Fruit fly (Drosophila melanogaster) whole organism, embryonic: ENCODE measurements around the gene CG31122.

Source experiments
- Adf1 ChIP-seq: fragments of 200-800 bp; sonication (Bioruptor generic); IDR thresholded peaks from 2 replicates; pipeline ENCODE4 v1.3.6; 2022; ENCODE audit warnings: missing biosample characterization, missing genetic modification characterization
- B-H2 ChIP-seq: fragments of 200-800 bp; sonication (Bioruptor generic); optimal IDR thresholded peaks from 2 replicates; lab custom pipeline; 2018; ENCODE audit warnings: missing biosample characterization, mild to moderate bottlenecking, missing genetic modification characterization
- CG10274 ChIP-seq: fragments of 200-800 bp; sonication (Bioruptor generic); optimal IDR thresholded peaks from 3 replicates; lab custom pipeline; 2017; ENCODE audit warnings: missing biosample characterization, mild to moderate bottlenecking, missing genetic modification characterization
- CG10543 ChIP-seq: fragments of 200-800 bp; sonication (Bioruptor generic); optimal IDR thresholded peaks from 3 replicates; lab custom pipeline; 2017; ENCODE audit warnings: missing biosample characterization, mild to moderate bottlenecking, missing genetic modification characterization, moderate library complexity
- CG13894 ChIP-seq: fragments of 200-800 bp; sonication (Bioruptor generic); optimal IDR thresholded peaks from 3 replicates; lab custom pipeline; 2018; ENCODE audit warnings: missing biosample characterization, mild to moderate bottlenecking, missing genetic modification characterization, moderate library complexity
- CG14014 ChIP-seq: fragments of 200-800 bp; sonication (Bioruptor generic); IDR thresholded peaks from 2 replicates; pipeline ENCODE4 v1.3.6; 2022; ENCODE audit warnings: missing biosample characterization, missing genetic modification characterization
- CG15479 ChIP-seq: fragments of 200-800 bp; sonication (Bioruptor generic); optimal IDR thresholded peaks from 3 replicates; lab custom pipeline; 2019; ENCODE audit warnings: missing biosample characterization, mild to moderate bottlenecking, missing genetic modification characterization, moderate library complexity
- CG16813 ChIP-seq: fragments of 200-800 bp; sonication (Bioruptor generic); IDR thresholded peaks from 3 replicates; pipeline ENCODE4 v1.3.6; 2022; ENCODE audit warnings: missing biosample characterization, missing genetic modification characterization; ENCODE audit not compliant: partially characterized antibody
- CG18619 ChIP-seq: fragments of 200-800 bp; sonication (Bioruptor generic); optimal IDR thresholded peaks from 3 replicates; lab custom pipeline; 2017; ENCODE audit warnings: missing biosample characterization, mild to moderate bottlenecking, missing genetic modification characterization
- CG2889 ChIP-seq: fragments of 200-800 bp; sonication (Bioruptor generic); IDR thresholded peaks from 3 replicates; pipeline ENCODE4 v1.3.6; 2022; ENCODE audit warnings: missing biosample characterization, missing genetic modification characterization
- CG30403 ChIP-seq: fragments of 200-800 bp; sonication (Bioruptor generic); optimal IDR thresholded peaks from 3 replicates; lab custom pipeline; 2016; ENCODE audit warnings: missing biosample characterization, missing genetic modification characterization
- CG3281 ChIP-seq: fragments of 200-800 bp; sonication (Bioruptor generic); optimal IDR thresholded peaks from 3 replicates; lab custom pipeline; 2017; ENCODE audit warnings: missing biosample characterization, mild to moderate bottlenecking, missing genetic modification characterization
- CG3838 ChIP-seq: fragments of 200-800 bp; sonication (Bioruptor generic); optimal IDR thresholded peaks from 3 replicates; lab custom pipeline; 2016; ENCODE audit warnings: missing biosample characterization, missing genetic modification characterization
- CG4360 ChIP-seq: fragments of 200-800 bp; sonication (Bioruptor generic); IDR thresholded peaks from 2 replicates; pipeline ENCODE4 v1.3.6; 2022; ENCODE audit warnings: missing biosample characterization, missing genetic modification characterization
- CG5953 ChIP-seq: fragments of 200-800 bp; sonication (Bioruptor generic); IDR thresholded peaks from 2 replicates; pipeline ENCODE4 v1.3.6; 2022; ENCODE audit warnings: missing biosample characterization, missing genetic modification characterization
- CG6654 ChIP-seq: fragments of 200-800 bp; sonication (Bioruptor generic); optimal IDR thresholded peaks from 2 replicates; lab custom pipeline; 2017; ENCODE audit warnings: missing biosample characterization, mild to moderate bottlenecking, missing genetic modification characterization
- CG6813 ChIP-seq: fragments of 200-800 bp; sonication (Bioruptor generic); optimal IDR thresholded peaks from 2 replicates; lab custom pipeline; 2017; ENCODE audit warnings: missing biosample characterization, missing genetic modification characterization, mild to moderate bottlenecking, moderate library complexity, missing genetic modification reagents
- CG7786 ChIP-seq: fragments of 200-800 bp; sonication (Bioruptor generic); optimal IDR thresholded peaks from 2 replicates; lab custom pipeline; 2016; ENCODE audit warnings: missing biosample characterization, missing genetic modification characterization
- CG8290 ChIP-seq, 3 experiments: fragments of 200-800 bp; sonication (Bioruptor generic); optimal IDR thresholded peaks; 2 replicates each; lab custom pipeline; 2016 to 2019; ENCODE audit warnings: missing biosample characterization in 3 of 3, missing genetic modification characterization in 3 of 3, mild to moderate bottlenecking in 2 of 3, moderate library complexity in 1 of 3
- CG8765 ChIP-seq: fragments of 200-800 bp; sonication (Bioruptor generic); IDR thresholded peaks from 2 replicates; pipeline ENCODE4 v1.3.6; 2022; ENCODE audit warnings: missing biosample characterization, missing genetic modification characterization
- CG9609 ChIP-seq: fragments of 200-800 bp; sonication (Bioruptor generic); optimal IDR thresholded peaks from 3 replicates; lab custom pipeline; 2016; ENCODE audit warnings: missing biosample characterization, missing genetic modification characterization
- CG9876 ChIP-seq: fragments of 200-800 bp; sonication (Bioruptor generic); optimal IDR thresholded peaks from 2 replicates; lab custom pipeline; 2016; ENCODE audit warnings: missing biosample characterization, missing genetic modification characterization
- Chrac-16 ChIP-seq: fragments of 200-800 bp; sonication (Bioruptor generic); optimal IDR thresholded peaks from 3 replicates; lab custom pipeline; 2016; ENCODE audit warnings: missing biosample characterization, missing genetic modification characterization
- D19A ChIP-seq: fragments of 200-800 bp; optimal IDR thresholded peaks from 3 replicates; lab custom pipeline; 2019; ENCODE audit warnings: missing biosample characterization, mild to moderate bottlenecking, missing genetic modification characterization, moderate library complexity
- Deaf1 ChIP-seq: fragments of 200-800 bp; optimal IDR thresholded peaks from 3 replicates; lab custom pipeline; 2019; ENCODE audit warnings: missing biosample characterization, mild to moderate bottlenecking, missing genetic modification characterization, moderate library complexity
- Fer2 ChIP-seq: fragments of 200-800 bp; sonication (Bioruptor generic); optimal IDR thresholded peaks from 2 replicates; lab custom pipeline; 2018; ENCODE audit warnings: missing biosample characterization, mild to moderate bottlenecking, missing genetic modification characterization, moderate library complexity
- MESR4 ChIP-seq: fragments of 200-800 bp; sonication (Bioruptor generic); optimal IDR thresholded peaks from 2 replicates; lab custom pipeline; 2018; ENCODE audit warnings: missing biosample characterization, mild to moderate bottlenecking, missing genetic modification characterization, moderate library complexity
- Oli ChIP-seq: fragments of 200-800 bp; sonication (Bioruptor generic); optimal IDR thresholded peaks from 2 replicates; lab custom pipeline; 2018; ENCODE audit warnings: missing biosample characterization, mild to moderate bottlenecking, missing genetic modification characterization, moderate library complexity
- Optix ChIP-seq: fragments of 200-800 bp; sonication (Bioruptor generic); IDR thresholded peaks from 3 replicates; pipeline ENCODE4 v1.3.6; 2022; ENCODE audit warnings: missing biosample characterization, missing genetic modification characterization
- Sox100B ChIP-seq: fragments of 200-800 bp; sonication (Bioruptor generic); optimal IDR thresholded peaks from 3 replicates; lab custom pipeline; 2018; ENCODE audit warnings: missing biosample characterization, mild to moderate bottlenecking, missing genetic modification characterization
- Spps ChIP-seq: fragments of 200-800 bp; sonication (Bioruptor generic); optimal IDR thresholded peaks from 2 replicates; lab custom pipeline; 2018; ENCODE audit warnings: missing biosample characterization, mild to moderate bottlenecking, missing genetic modification characterization
- ac ChIP-seq: fragments of 200-800 bp; sonication (Bioruptor generic); optimal IDR thresholded peaks from 3 replicates; lab custom pipeline; 2017; ENCODE audit warnings: missing biosample characterization, mild to moderate bottlenecking, missing genetic modification characterization
- bowl ChIP-seq: fragments of 200-800 bp; sonication (Bioruptor generic); IDR thresholded peaks from 2 replicates; pipeline ENCODE4 v1.3.6; 2022; ENCODE audit warnings: missing biosample characterization, missing genetic modification characterization
- chif ChIP-seq, 2 experiments: fragments of 200-800 bp; sonication (Bioruptor generic); optimal IDR thresholded peaks; 3 replicates each; lab custom pipeline; 2016; ENCODE audit warnings: missing biosample characterization in 2 of 2, missing genetic modification characterization in 2 of 2
- crol ChIP-seq: fragments of 200-800 bp; sonication (Bioruptor generic); IDR thresholded peaks from 2 replicates; pipeline ENCODE4 v1.3.6; 2022; ENCODE audit warnings: missing biosample characterization, missing genetic modification characterization
- da ChIP-seq: fragments of 200-800 bp; sonication (Bioruptor generic); optimal IDR thresholded peaks from 2 replicates; lab custom pipeline; 2016; ENCODE audit warnings: missing biosample characterization, missing genetic modification characterization
- dan ChIP-seq: fragments of 200-800 bp; sonication (Bioruptor generic); IDR thresholded peaks from 2 replicates; pipeline ENCODE4 v1.3.6; 2022; ENCODE audit warnings: missing biosample characterization, missing genetic modification characterization
- dimm ChIP-seq: fragments of 200-800 bp; sonication (Bioruptor generic); IDR thresholded peaks from 2 replicates; pipeline ENCODE4 v1.3.6; 2022; ENCODE audit warnings: missing biosample characterization, missing genetic modification characterization
- esg ChIP-seq: fragments of 200-800 bp; sonication (Bioruptor generic); conservative IDR thresholded peaks from 2 replicates; pipeline ENCODE4 v1.3.6; 2022; ENCODE audit warnings: missing biosample characterization, missing genetic modification characterization
- gcm2 ChIP-seq: fragments of 200-800 bp; sonication (Bioruptor generic); optimal IDR thresholded peaks from 2 replicates; lab custom pipeline; 2016; ENCODE audit warnings: missing biosample characterization, missing genetic modification characterization
- insv ChIP-seq, 2 experiments: fragments of 200-800 bp; sonication (Bioruptor generic); optimal IDR thresholded peaks; 3 replicates each; lab custom pipeline; 2016 to 2018; ENCODE audit warnings: missing biosample characterization in 2 of 2, missing genetic modification characterization in 2 of 2
- pan ChIP-seq, 4 experiments: fragments of >200 bp in 3 of 4; fragments of 200-800 bp in 1 of 4; sonication (Bioruptor generic) in 1 of 4; optimal IDR thresholded peaks in 3 of 4; IDR thresholded peaks in 1 of 4; 2 replicates each; pipeline versions ENCODE4 v1.3.6 to Lab custom; 2017 to 2022; ENCODE audit warnings: missing biosample characterization in 2 of 4, missing genetic modification characterization in 2 of 4, mixed read lengths in 1 of 4
- prd ChIP-seq, 3 experiments: fragments of >200 bp in 2 of 3; fragments of 200-800 bp in 1 of 3; sonication (Bioruptor generic) in 1 of 3; optimal IDR thresholded peaks in 2 of 3; IDR thresholded peaks in 1 of 3; 2 replicates in 2 of 3; 3 replicates in 1 of 3; pipeline versions ENCODE4 v1.3.6 to Lab custom; 2017 to 2022; ENCODE audit warnings: missing biosample characterization in 1 of 3, missing genetic modification characterization in 1 of 3
- ro ChIP-seq: fragments of 200-800 bp; sonication (Bioruptor generic); IDR thresholded peaks from 2 replicates; pipeline ENCODE4 v1.3.6; 2022; ENCODE audit warnings: missing biosample characterization, missing genetic modification characterization
- sisA ChIP-seq: fragments of 200-800 bp; sonication (Bioruptor generic); IDR thresholded peaks from 2 replicates; pipeline ENCODE4 v1.3.6; 2022; ENCODE audit warnings: missing biosample characterization, missing genetic modification characterization
- tll ChIP-seq, 2 experiments: fragments of 200-800 bp in 1 of 2; fragments of >200 bp in 1 of 2; sonication (Bioruptor generic) in 1 of 2; optimal IDR thresholded peaks; 2 replicates each; lab custom pipeline; 2017 to 2019; ENCODE audit warnings: missing biosample characterization in 2 of 2, missing genetic modification characterization in 2 of 2, mild to moderate bottlenecking in 1 of 2, moderate library complexity in 1 of 2
- toy ChIP-seq: fragments of 200-800 bp; sonication (Bioruptor generic); IDR thresholded peaks from 2 replicates; pipeline ENCODE4 v1.3.6; 2022; ENCODE audit warnings: missing biosample characterization, missing genetic modification characterization
- unpg ChIP-seq: fragments of 200-800 bp; sonication (Bioruptor generic); optimal IDR thresholded peaks from 3 replicates; lab custom pipeline; 2018; ENCODE audit warnings: missing biosample characterization, mild to moderate bottlenecking, missing genetic modification characterization, moderate library complexity
- wdn ChIP-seq: fragments of 200-800 bp; sonication (Bioruptor generic); IDR thresholded peaks from 2 replicates; pipeline ENCODE4 v1.3.6; 2022; ENCODE audit warnings: missing biosample characterization, missing genetic modification characterization
- zen2 ChIP-seq: fragments of 200-800 bp; sonication (Bioruptor generic); IDR thresholded peaks from 3 replicates; pipeline ENCODE4 v1.3.6; 2022; ENCODE audit warnings: missing biosample characterization, missing genetic modification characterization; ENCODE audit not compliant: partially characterized antibody

Gene CG31122

DNA sequence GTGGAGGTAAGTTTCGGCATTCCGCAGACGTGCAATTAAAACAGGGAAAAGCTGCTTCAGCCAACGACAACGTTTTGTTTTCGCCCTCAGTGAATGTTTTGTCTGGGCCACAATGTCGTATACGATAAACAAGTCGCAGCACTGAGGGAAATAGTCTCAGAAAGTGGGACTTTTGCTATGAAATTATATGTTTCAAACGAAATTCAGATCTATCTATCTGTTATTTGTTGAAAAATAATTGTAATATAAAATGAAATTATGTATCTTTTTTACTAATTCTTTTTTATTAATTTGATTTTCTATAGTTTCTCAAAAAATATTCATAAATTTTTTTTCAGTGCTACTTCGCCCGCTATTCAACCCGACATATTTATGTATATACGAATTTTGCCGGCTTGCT lies 19.2 kb downstream of the CG31122 start (continued):
- TF ChIP-seq chif (GFP tag; optimal IDR thresholded peaks at IDR 0.05; lab: Kevin White, UChicago): no peak
- TF ChIP-seq D19A (tag; lab: Kevin White, UChicago): no peak
- no peak for TF ChIP-seq CG9876
- TF ChIP-seq insv (GFP tag; optimal IDR thresholded peaks at IDR 0.05; lab: Kevin White, UChicago): no peak
- no peak for TF ChIP-seq Deaf1 (tag; lab: Kevin White, UChicago)
- no peak for TF ChIP-seq pan (optimal IDR thresholded peaks at IDR 0.05; lab: Kevin White, UChicago)
- peak in 1 of 2 experiments; percentile 68 for TF ChIP-seq pan (GFP tag; optimal IDR thresholded peaks at IDR 0.05 in 1 of 2, IDR thresholded peaks at IDR 0.05 in 1 of 2)
- no peak for TF ChIP-seq bowl (GFP tag; lab: Robert Waterston, UW)
- peak; percentile 65 for TF ChIP-seq CG14014 (GFP tag; lab: Robert Waterston, UW)
- no peak for TF ChIP-seq CG15479
- TF ChIP-seq Sox100B (GFP tag; lab: Kevin White, UChicago): no peak
- peak; percentile 7 for TF ChIP-seq CG3281 (GFP tag; lab: Kevin White, UChicago)
- peak; percentile 13; the same call in 1 of the 2 replicates for TF ChIP-seq Adf1
- peak; percentile 63 for TF ChIP-seq CG30403 (GFP tag; lab: Kevin White, UChicago)
- TF ChIP-seq gcm2: no peak
- no peak for TF ChIP-seq crol (GFP tag; lab: Robert Waterston, UW)
- TF ChIP-seq Fer2 (tag; lab: Kevin White, UChicago): no peak
- TF ChIP-seq Spps (tag; lab: Kevin White, UChicago): no peak
- no peak for TF ChIP-seq CG10543 (GFP tag; lab: Kevin White, UChicago)
- peak; percentile 51 for TF ChIP-seq Chrac-16
- no peak for TF ChIP-seq CG9609
- TF ChIP-seq MESR4 (GFP tag; lab: Kevin White, UChicago): no peak
- TF ChIP-seq CG6654 (GFP tag; lab: Kevin White, UChicago): no peak
- no peak for TF ChIP-seq CG4360 (GFP tag; lab: Robert Waterston, UW)
- no peak for TF ChIP-seq CG10274
- TF ChIP-seq CG6813 (GFP tag; lab: Kevin White, UChicago): no peak
- TF ChIP-seq CG16813 (GFP tag; lab: Robert Waterston, UW): no peak
- no peak for TF ChIP-seq esg (GFP tag; lab: Robert Waterston, UW)
- no peak for TF ChIP-seq B-H2 (GFP tag; lab: Kevin White, UChicago)
- no peak for TF ChIP-seq zen2 (GFP tag; lab: Robert Waterston, UW)
- TF ChIP-seq ac (GFP tag; lab: Kevin White, UChicago): no peak
- no peak for TF ChIP-seq CG7786 (GFP tag; lab: Kevin White, UChicago)
- TF ChIP-seq Optix: no peak
- peak; percentile 41; the same call in 1 of the 3 replicates for TF ChIP-seq CG2889 (GFP tag; lab: Robert Waterston, UW)
- no peak for TF ChIP-seq CG8290 (GFP tag; optimal IDR thresholded peaks at IDR 0.05; lab: Kevin White, UChicago)
- TF ChIP-seq CG8290 (tag; optimal IDR thresholded peaks at IDR 0.05; lab: Kevin White, UChicago): no peak
- TF ChIP-seq ro (GFP tag; lab: Robert Waterston, UW): no peak
- no peak for TF ChIP-seq wdn (GFP tag; lab: Robert Waterston, UW)
- peak; percentile 3 for TF ChIP-seq CG18619 (GFP tag; lab: Kevin White, UChicago)
- TF ChIP-seq sisA: no peak
- no peak for TF ChIP-seq CG5953 (GFP tag; lab: Robert Waterston, UW)
- no peak for TF ChIP-seq da (GFP tag; lab: Kevin White, UChicago)
- TF ChIP-seq tll (GFP tag; optimal IDR thresholded peaks at IDR 0.05; lab: Kevin White, UChicago): no peak
- TF ChIP-seq dan (GFP tag; lab: Robert Waterston, UW): no peak
- peak; percentile 72 for TF ChIP-seq unpg (GFP tag; lab: Kevin White, UChicago)
- TF ChIP-seq CG3838: no peak
- TF ChIP-seq CG8765 (GFP tag; lab: Robert Waterston, UW): no peak; the same call in 1 of the 2 replicates
- TF ChIP-seq Oli: peak; percentile 50
- TF ChIP-seq CG13894: no peak
- no peak for TF ChIP-seq toy (GFP tag; lab: Robert Waterston, UW)
- no peak for TF ChIP-seq dimm (GFP tag; lab: Robert Waterston, UW)
- no peak for TF ChIP-seq prd (optimal IDR thresholded peaks at IDR 0.05; lab: Kevin White, UChicago)
- peak; percentile 65 for TF ChIP-seq prd (GFP tag; IDR thresholded peaks at IDR 0.05; lab: Robert Waterston, UW)
